Worm (Caenorhabditis elegans) whole organism, mixed stage, embryonic: ENCODE data around the gene clc-28.

Source experiments
- ceh-43 ChIP-seq: fragments of 200-800 bp; sonication (Bioruptor generic); optimal IDR thresholded peaks from 2 replicates; lab custom pipeline; 2018; ENCODE audit warnings: mild to moderate bottlenecking, missing genetic modification characterization, moderate library complexity, missing compliant biosample characterization
- ces-1 ChIP-seq: fragments of 150-350 bp; optimal IDR thresholded peaks from 2 replicates; lab custom pipeline; 2014; ENCODE audit warnings: missing biosample characterization, missing genetic modification reagents, missing genetic modification characterization
- cnd-1 ChIP-seq: fragments of 200-800 bp; sonication (Bioruptor generic); optimal IDR thresholded peaks from 2 replicates; lab custom pipeline; 2018; ENCODE audit warnings: mild to moderate bottlenecking, missing genetic modification characterization, missing compliant biosample characterization
- elt-3 ChIP-seq: fragments of 150-350 bp; optimal IDR thresholded peaks from 2 replicates; lab custom pipeline; 2014; ENCODE audit warnings: missing biosample characterization, missing genetic modification characterization
- lin-13 ChIP-seq: fragments of 150-350 bp; optimal IDR thresholded peaks from 2 replicates; lab custom pipeline; 2014; ENCODE audit warnings: missing biosample characterization, missing genetic modification characterization
- lsy-2 ChIP-seq: fragments of 150-350 bp; optimal IDR thresholded peaks from 2 replicates; lab custom pipeline; 2014; ENCODE audit warnings: missing biosample characterization, missing genetic modification characterization
- nhr-12 ChIP-seq: fragments of 150-350 bp; optimal IDR thresholded peaks from 2 replicates; lab custom pipeline; 2014; ENCODE audit warnings: missing biosample characterization, missing genetic modification characterization
- nhr-237 ChIP-seq: fragments of 150-350 bp; optimal IDR thresholded peaks from 2 replicates; lab custom pipeline; 2014; ENCODE audit warnings: missing biosample characterization, missing genetic modification characterization
- snpc-4 ChIP-seq: fragments of 150-350 bp; optimal IDR thresholded peaks from 2 replicates; lab custom pipeline; 2014; ENCODE audit warnings: missing biosample characterization, missing genetic modification characterization

ce11 chrIII:8375000-8375399 is 35.7 kb upstream of the clc-28 start, which contains the start of gene met-2:
- TF ChIP-seq lin-13 (tag; lab: Kevin White, UChicago) (no peak), elt-3 (tag; lab: Kevin White, UChicago) (no peak), lsy-2 (no peak), nhr-12 (tag; lab: Kevin White, UChicago) (no peak), ceh-43 (GFP tag; lab: Kevin White, UChicago) (no peak), ces-1 (GFP tag; lab: Kevin White, UChicago) (no peak), cnd-1 (tag; lab: Kevin White, UChicago) (no peak), snpc-4 (tag; lab: Kevin White, UChicago) (no peak), nhr-237 (no peak)
